Worm (Caenorhabditis elegans): ENCODE measurements around the gene rps-1.
"Not testable (repeated sequence)": the region's sequence is repeated elsewhere in the genome, so short reads cannot be mapped to it uniquely, and the experiment has no call there.

The rps-1 gene

ce11 chrIII:4475428-4475968, at the start of gene rps-1 (continued):
- TF ChIP-seq hlh-11 (tag; optimal IDR thresholded peaks at IDR 0.05) (peak; percentile 98), php-3 (GFP tag; IDR thresholded peaks at IDR 0.05) (peak; percentile 91), vab-7 (GFP tag; IDR thresholded peaks at IDR 0.05) (peak; percentile 95), aha-1 (tag) (peak; percentile 100), saeg-2 (GFP tag; IDR thresholded peaks at IDR 0.05) (peak; percentile 92), nhr-6 (tag; optimal IDR thresholded peaks at IDR 0.05) (peak; percentile 95)

- TF ChIP-seq F44E2.7 (GFP tag; IDR thresholded peaks at IDR 0.05) (0 out of 2 replicates have a peak, but pooled peaks have one; percentile 83), nhr-41 (GFP tag; IDR thresholded peaks at IDR 0.05) (0 out of 2 replicates have a peak, but pooled peaks have one; percentile 28), daf-16 (GFP tag; optimal IDR thresholded peaks at IDR 0.05) (peak in 1 of 2 experiments; percentile 8), ZK337.2 (GFP tag; IDR thresholded peaks at IDR 0.05) (0 out of 2 replicates have a peak, but pooled peaks have one; percentile 6), egl-43 (GFP tag; IDR thresholded peaks at IDR 0.05) (peak; percentile 93), lin-1 (GFP tag; IDR thresholded peaks at IDR 0.05) (peak; percentile 73; the same call in 1 of the 2 replicates), tra-1 (GFP tag; IDR thresholded peaks at IDR 0.05) (peak; percentile 91), nhr-42 (GFP tag; IDR thresholded peaks at IDR 0.05) (peak; percentile 49; the same call in 1 of the 2 replicates), lin-29 (GFP tag; IDR thresholded peaks at IDR 0.05) (peak; percentile 46; the same call in 1 of the 2 replicates), madf-9 (GFP tag; conservative IDR thresholded peaks at IDR 0.05) (peak; percentile 85), dmd-9 (GFP tag; IDR thresholded peaks at IDR 0.05) (peak; percentile 69; the same call in 1 of the 2 replicates), zfp-3 (GFP tag; conservative IDR thresholded peaks at IDR 0.05) (peak; percentile 76), lin-38 (GFP tag; IDR thresholded peaks at IDR 0.05) (peak; percentile 83), F49E8.2 (tag; optimal IDR thresholded peaks at IDR 0.05; ENCODE audit: borderline replicate concordance) (peak; percentile 0), vab-7 (GFP tag; IDR thresholded peaks at IDR 0.05) (peak; percentile 89), dmd-8 (GFP tag; IDR thresholded peaks at IDR 0.05) (peak; percentile 72), duxl-1 (tag; optimal IDR thresholded peaks at IDR 0.05; ENCODE audit: poor library complexity) (peak; percentile 29), hmg-1.1 (GFP tag; IDR thresholded peaks at IDR 0.05) (peak; percentile 87), php-3 (GFP tag; IDR thresholded peaks at IDR 0.05) (peak; percentile 79), ceh-44 (GFP tag; IDR thresholded peaks at IDR 0.05) (0 out of 2 replicates have a peak, but pooled peaks have one; percentile 40), daf-19 (GFP tag; conservative IDR thresholded peaks at IDR 0.05) (peak; percentile 87), mdt-29 (GFP tag; IDR thresholded peaks at IDR 0.05) (0 out of 2 replicates have a peak, but pooled peaks have one; percentile 31), dmd-6 (GFP tag; IDR thresholded peaks at IDR 0.05) (peak; percentile 75), snpc-1.2 (GFP tag; IDR thresholded peaks at IDR 0.05) (peak; percentile 86), lim-7 (GFP tag; IDR thresholded peaks at IDR 0.05) (peak; percentile 88), D1046.2 (GFP tag; IDR thresholded peaks at IDR 0.05) (peak; percentile 91), snpc-4 (tag; optimal IDR thresholded peaks at IDR 0.05) (peak; percentile 82), mxl-2 (GFP tag; conservative IDR thresholded peaks at IDR 0.05) (0 out of 2 replicates have a peak, but pooled peaks have one; percentile 42), Y105C5A.15 (GFP tag; IDR thresholded peaks at IDR 0.05) (peak; percentile 57; the same call in 1 of the 2 replicates), F26F4.8 (GFP tag; conservative IDR thresholded peaks at IDR 0.05) (peak; percentile 81), ctbp-1 (GFP tag; IDR thresholded peaks at IDR 0.05) (peak; percentile 79), Y75B8A.6 (GFP tag; IDR thresholded peaks at IDR 0.05) (peak; percentile 74; the same call in 1 of the 2 replicates), spr-1 (tag; optimal IDR thresholded peaks at IDR 0.05) (peak; percentile 43), saeg-2 (GFP tag; IDR thresholded peaks at IDR 0.05) (peak; percentile 69; the same call in 1 of the 2 replicates), madf-5 (GFP tag; IDR thresholded peaks at IDR 0.05) (peak; percentile 60 to 80; a peak in 2 of 4 replicates), T26A8.4 (GFP tag; IDR thresholded peaks at IDR 0.05) (peak; percentile 83), pha-4 (GFP tag; IDR thresholded peaks at IDR 0.05) (peak; percentile 90), mes-2 (tag; optimal IDR thresholded peaks at IDR 0.05; ENCODE audit: poor library complexity, severe bottlenecking) (peak; percentile 48), arid-1 (GFP tag; conservative IDR thresholded peaks at IDR 0.05) (peak; percentile 92), dpl-1 (GFP tag; optimal IDR thresholded peaks at IDR 0.05) (peak; percentile 14), Y48G9A.11 (GFP tag; IDR thresholded peaks at IDR 0.05) (peak; percentile 80)
- TF ChIP-seq daf-16, pha-4 (tag; optimal IDR thresholded peaks at IDR 0.05): not testable (repeated sequence)
These were observed 49.0 kb upstream of the rps-1 start for ce11 chrIII:4426711-4427218.

Measured in whole organism, L4 larva.